Worm (Caenorhabditis elegans): Measurements from ENCODE around the gene got-1.2.

The got-1.2 gene

DNA sequence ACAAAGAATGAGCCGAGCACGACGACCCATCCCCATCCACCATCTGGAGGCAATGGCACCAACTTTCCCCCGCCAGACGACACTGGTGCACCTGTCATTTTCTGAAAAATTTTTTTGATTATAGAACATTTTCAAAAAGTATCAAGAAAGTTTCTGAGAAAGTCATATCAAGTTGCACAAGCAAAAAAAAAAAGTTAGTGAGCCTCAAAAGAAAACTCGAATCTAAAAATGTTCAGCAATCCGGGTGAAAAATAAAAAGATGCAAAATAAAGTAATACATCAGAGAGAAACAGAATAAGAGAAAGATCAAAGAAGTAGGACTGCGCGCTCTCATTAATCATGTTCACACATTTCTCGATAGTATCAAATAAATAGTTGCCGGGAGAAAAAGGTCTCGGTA is 22.5 kb downstream of the got-1.2 start, which contains the start of gene mct-6:
Gene mct-6 (minus strand): TSS at position 101 of the 400 bp plus-strand sequence.
- TF ChIP-seq ceh-18 (tag; optimal IDR thresholded peaks at IDR 0.05) = no peak
- no peak for TF ChIP-seq pax-1 (tag; optimal IDR thresholded peaks at IDR 0.05)
- TF ChIP-seq unc-3 (GFP tag; conservative IDR thresholded peaks at IDR 0.05) = no peak
- no peak for TF ChIP-seq unc-3 (tag; optimal IDR thresholded peaks at IDR 0.05)
- no peak for TF ChIP-seq unc-86 (tag; optimal IDR thresholded peaks at IDR 0.05)

DNA sequence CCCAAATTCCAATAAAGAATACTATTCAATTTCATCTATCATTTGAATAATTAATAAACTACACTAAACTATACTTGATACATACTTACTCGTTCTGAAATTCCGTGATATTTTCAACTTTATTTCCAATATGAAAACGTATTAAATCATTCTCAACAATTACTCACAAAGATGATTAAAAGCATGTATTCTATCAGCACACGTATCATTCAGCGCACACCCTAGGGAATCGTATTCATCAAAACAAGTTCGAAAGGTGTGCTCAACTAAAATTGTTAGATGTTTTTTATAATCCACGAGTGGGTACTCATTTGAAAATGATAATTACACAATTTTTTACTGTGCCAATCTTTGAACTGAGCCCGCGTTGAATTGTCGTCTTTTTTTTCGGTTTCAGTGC is 30.4 kb downstream of the got-1.2 start, which contains the start of gene C10E2.1:
Gene C10E2.1 (plus strand): TSS at position 301 of the 400 bp plus-strand sequence.
- TF ChIP-seq sdc-2 (tag; optimal IDR thresholded peaks at IDR 0.05) = no peak
- TF ChIP-seq pha-2 (tag; optimal IDR thresholded peaks at IDR 0.05) = no peak
- TF ChIP-seq fax-1 (tag; optimal IDR thresholded peaks at IDR 0.05) = no peak
- TF ChIP-seq pax-1 (tag; optimal IDR thresholded peaks at IDR 0.05) = no peak

DNA sequence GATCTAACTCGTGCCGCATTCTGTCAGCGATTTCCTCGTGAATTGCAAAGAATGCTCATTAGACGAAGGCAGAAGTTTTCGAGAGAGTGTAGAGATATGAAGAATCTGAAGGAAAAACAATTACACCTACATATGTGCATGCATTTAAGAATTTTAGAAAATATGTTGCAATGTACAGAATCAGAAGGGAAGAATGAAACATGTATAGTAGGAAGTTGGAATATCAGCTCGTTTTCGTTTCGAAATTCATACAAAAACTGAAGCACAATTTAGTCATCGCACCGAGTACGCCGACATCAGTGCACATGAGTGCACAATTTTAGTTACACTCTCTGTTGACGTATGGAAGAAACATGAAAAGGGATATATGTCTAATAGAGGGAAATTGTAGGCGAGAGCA is 38.5 kb downstream of the got-1.2 start, which contains the start of gene C10E2.5:
Gene C10E2.5 (minus strand): TSS at position 101 of the 400 bp plus-strand sequence.
- TF ChIP-seq mec-3 (tag; optimal IDR thresholded peaks at IDR 0.05; ENCODE audit: borderline replicate concordance) (no peak), pros-1 (tag; optimal IDR thresholded peaks at IDR 0.05) (no peak), unc-86 (tag; optimal IDR thresholded peaks at IDR 0.05) (no peak), elt-4 (tag; optimal IDR thresholded peaks at IDR 0.05) (no peak), C38D4.7 (GFP tag; optimal IDR thresholded peaks at IDR 0.05) (no peak), ceh-2 (tag; optimal IDR thresholded peaks at IDR 0.05) (no peak), eyg-1 (tag; optimal IDR thresholded peaks at IDR 0.05) (no peak), fax-1 (tag; optimal IDR thresholded peaks at IDR 0.05) (no peak), pha-4 (tag; optimal IDR thresholded peaks at IDR 0.05) (no peak), unc-42 (tag; optimal IDR thresholded peaks at IDR 0.05) (no peak), ets-4 (tag; optimal IDR thresholded peaks at IDR 0.05) (no peak), odd-2 (tag; optimal IDR thresholded peaks at IDR 0.05) (no peak), ttx-3 (tag; optimal IDR thresholded peaks at IDR 0.05) (no peak), zip-5 (tag; optimal IDR thresholded peaks at IDR 0.05) (no peak), ceh-9 (tag; optimal IDR thresholded peaks at IDR 0.05) (no peak), madf-2 (tag; optimal IDR thresholded peaks at IDR 0.05) (no peak), ztf-16 (tag; optimal IDR thresholded peaks at IDR 0.05) (no peak), ceh-31 (tag; optimal IDR thresholded peaks at IDR 0.05) (no peak), hlh-13 (GFP tag; optimal IDR thresholded peaks at IDR 0.05) (no peak)

DNA sequence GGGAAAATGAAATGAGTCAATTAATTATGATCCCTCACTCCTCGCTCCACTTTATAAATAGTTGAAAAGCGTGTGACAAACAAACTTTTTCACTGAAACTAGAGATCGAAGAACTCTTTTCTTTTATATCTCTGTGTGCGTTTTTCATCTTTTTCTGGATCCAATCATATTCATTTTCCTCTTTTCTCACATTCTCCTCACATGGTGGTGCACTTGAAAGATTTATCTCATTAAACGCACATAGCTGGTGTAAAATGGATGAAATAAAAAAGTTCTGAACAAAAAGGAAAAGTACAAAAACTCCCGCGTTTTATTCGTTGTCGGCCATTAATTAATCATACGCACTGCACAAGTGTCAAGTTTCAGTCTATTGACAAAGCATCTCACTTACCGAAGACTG is 40.7 kb downstream of the got-1.2 start:
- no peak for TF ChIP-seq mec-3 (tag; optimal IDR thresholded peaks at IDR 0.05; ENCODE audit: borderline replicate concordance)
- no peak for TF ChIP-seq ceh-9 (tag; optimal IDR thresholded peaks at IDR 0.05)
- TF ChIP-seq dmd-4 (tag; optimal IDR thresholded peaks at IDR 0.05; ENCODE audit: borderline replicate concordance) = no peak
- no peak for TF ChIP-seq nhr-11 (tag; optimal IDR thresholded peaks at IDR 0.05)
- TF ChIP-seq hlh-6 (tag; optimal IDR thresholded peaks at IDR 0.05) = no peak
- TF ChIP-seq Y22D7AL.16 (tag; optimal IDR thresholded peaks at IDR 0.05) = no peak
- TF ChIP-seq C38D4.7 (GFP tag; optimal IDR thresholded peaks at IDR 0.05) = no peak
- no peak for TF ChIP-seq ceh-34 (tag; optimal IDR thresholded peaks at IDR 0.05)
- no peak for TF ChIP-seq hlh-15 (tag; optimal IDR thresholded peaks at IDR 0.05)

DNA sequence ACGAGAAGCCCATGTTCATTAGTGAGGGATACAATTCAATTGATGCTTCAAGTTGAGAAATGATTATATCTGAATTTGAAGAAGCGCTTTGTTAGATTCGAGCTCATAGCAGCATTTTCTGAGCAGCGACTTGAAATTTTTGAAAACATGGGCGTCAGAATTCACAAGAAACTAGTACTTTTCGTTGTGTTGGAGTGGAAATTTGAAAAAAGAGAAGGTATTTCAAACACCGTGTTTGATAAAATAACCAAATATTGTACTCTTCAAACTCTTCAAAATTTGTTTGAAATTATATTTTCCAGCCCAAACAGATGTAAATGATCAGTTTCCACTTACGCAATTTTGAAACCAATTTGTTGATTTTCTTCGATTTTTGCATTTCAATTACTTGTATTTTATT is 48.0 kb downstream of the got-1.2 start, which contains the start of gene C10E2.2:
Gene C10E2.2 (plus strand): TSS at position 301 of the 400 bp plus-strand sequence.
- TF ChIP-seq nfya-1 (tag; optimal IDR thresholded peaks at IDR 0.05) (no peak), hlh-6 (tag; optimal IDR thresholded peaks at IDR 0.05) (no peak), elt-2 (tag; optimal IDR thresholded peaks at IDR 0.05) (no peak)
